Worm (Caenorhabditis elegans): ENCODE measurements around the gene F22B7.9.

The F22B7.9 gene

ce11 chrIII:8668717-8669116 is 15.0 kb upstream of the F22B7.9 start:
- TF ChIP-seq unc-55 (GFP tag; optimal IDR thresholded peaks at IDR 0.05) = peak; percentile 11
- TF ChIP-seq ceh-31 (tag; optimal IDR thresholded peaks at IDR 0.05) = no peak

ce11 chrIII:8667382-8667781 is 13.7 kb upstream of the F22B7.9 start, which contains the start of gene dpy-19:
dpy-19 (minus strand) TSS chrIII:8667482.
- no peak for TF ChIP-seq odd-2 (tag; optimal IDR thresholded peaks at IDR 0.05)
- no peak for TF ChIP-seq madf-2 (tag; optimal IDR thresholded peaks at IDR 0.05)
- TF ChIP-seq fax-1 (tag; optimal IDR thresholded peaks at IDR 0.05) = no peak
- TF ChIP-seq dve-1 (tag; optimal IDR thresholded peaks at IDR 0.05) = no peak
- TF ChIP-seq elt-4 (tag; optimal IDR thresholded peaks at IDR 0.05) = no peak
- TF ChIP-seq ref-2 (tag; optimal IDR thresholded peaks at IDR 0.05) = no peak
- TF ChIP-seq zip-5 (tag; optimal IDR thresholded peaks at IDR 0.05) = no peak
- TF ChIP-seq ama-1 (optimal IDR thresholded peaks at IDR 0.05) = no peak
- no peak for TF ChIP-seq nfya-1 (tag; optimal IDR thresholded peaks at IDR 0.05)
- no peak for TF ChIP-seq unc-42 (tag; optimal IDR thresholded peaks at IDR 0.05)
- no peak for TF ChIP-seq sdc-2 (tag; optimal IDR thresholded peaks at IDR 0.05)
- TF ChIP-seq ceh-9 (tag; optimal IDR thresholded peaks at IDR 0.05) = no peak
- no peak for TF ChIP-seq lin-11 (tag; optimal IDR thresholded peaks at IDR 0.05)

DNA sequence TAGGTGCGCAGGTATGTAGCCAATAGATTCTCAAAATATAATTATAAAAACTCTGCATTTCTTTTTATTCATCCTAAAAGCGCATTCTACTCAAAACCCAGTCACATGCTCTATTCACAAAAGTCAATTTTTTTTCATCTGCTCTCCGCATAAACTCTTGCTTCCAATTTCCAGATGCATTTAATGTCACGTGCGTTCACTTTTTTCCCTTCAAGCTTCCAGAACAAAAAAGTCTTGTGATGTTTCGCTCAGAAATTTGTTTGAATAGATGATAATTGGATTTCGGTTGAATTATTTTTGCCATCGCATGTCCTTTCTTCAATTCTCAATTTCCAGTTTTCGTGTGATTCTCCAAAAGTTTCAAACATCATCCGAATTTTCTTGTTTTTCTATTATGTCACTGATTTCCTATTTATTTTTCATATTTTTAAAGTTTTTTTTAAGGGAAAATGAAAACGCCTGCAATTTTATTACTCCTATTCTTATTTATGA is 11.2 kb upstream of the F22B7.9 start, which contains the start of gene F22B7.1:
TSS of gene F22B7.1 (plus strand) at position 442 of the 492 bp plus-strand sequence.
- no peak for TF ChIP-seq pros-1 (tag; optimal IDR thresholded peaks at IDR 0.05)
- TF ChIP-seq hlh-30 (tag; optimal IDR thresholded peaks at IDR 0.05; ENCODE audit: insufficient read depth) = peak; percentile 21

ce11 chrIII:8663143-8663542 is 9.4 kb upstream of the F22B7.9 start:
- TF ChIP-seq K09A11.1 (tag; optimal IDR thresholded peaks at IDR 0.05; ENCODE audit: insufficient read depth) (no peak), Y22D7AL.16 (tag; optimal IDR thresholded peaks at IDR 0.05) (no peak), odd-2 (tag; optimal IDR thresholded peaks at IDR 0.05) (no peak), pros-1 (tag; optimal IDR thresholded peaks at IDR 0.05) (peak; percentile 49)

ce11 chrIII:8658367-8658761 is 4.6 kb upstream of the F22B7.9 start:
- no peak for TF ChIP-seq K02D7.2 (tag; optimal IDR thresholded peaks at IDR 0.05)
- no peak for TF ChIP-seq hlh-15 (tag; optimal IDR thresholded peaks at IDR 0.05)
- TF ChIP-seq elt-2 (tag; optimal IDR thresholded peaks at IDR 0.05) = peak; percentile 69
- TF ChIP-seq ztf-16 (tag; optimal IDR thresholded peaks at IDR 0.05) = peak; percentile 10
- TF ChIP-seq ahr-1 (tag; optimal IDR thresholded peaks at IDR 0.05) = no peak
- TF ChIP-seq tbx-7 (tag; optimal IDR thresholded peaks at IDR 0.05) = no peak
- TF ChIP-seq ceh-18 (tag; optimal IDR thresholded peaks at IDR 0.05) = peak; percentile 96
- no peak for TF ChIP-seq Y22D7AL.16 (tag; optimal IDR thresholded peaks at IDR 0.05)
- no peak for TF ChIP-seq gmeb-2 (tag; optimal IDR thresholded peaks at IDR 0.05)
- peak; percentile 33 for TF ChIP-seq hlh-8 (tag; optimal IDR thresholded peaks at IDR 0.05)
- TF ChIP-seq pqm-1 (tag; optimal IDR thresholded peaks at IDR 0.05) = peak; percentile 80
- TF ChIP-seq ceh-48 (tag; optimal IDR thresholded peaks at IDR 0.05) = no peak
- peak; percentile 42 for TF ChIP-seq T23F11.4 (GFP tag; optimal IDR thresholded peaks at IDR 0.05)
- TF ChIP-seq hlh-13 (GFP tag; optimal IDR thresholded peaks at IDR 0.05) = no peak
- TF ChIP-seq sox-2 (GFP tag; IDR thresholded peaks at IDR 0.05) = no peak
- TF ChIP-seq dve-1 (tag; optimal IDR thresholded peaks at IDR 0.05) = peak; percentile 62
- TF ChIP-seq rnt-1 (tag; optimal IDR thresholded peaks at IDR 0.05) = peak; percentile 71
- TF ChIP-seq C38D4.7 (GFP tag; optimal IDR thresholded peaks at IDR 0.05) = no peak
- TF ChIP-seq K09A11.1 (tag; optimal IDR thresholded peaks at IDR 0.05; ENCODE audit: insufficient read depth) = peak; percentile 20
- no peak for TF ChIP-seq madf-2 (tag; optimal IDR thresholded peaks at IDR 0.05)
- no peak for TF ChIP-seq ceh-24 (tag; optimal IDR thresholded peaks at IDR 0.05)
- TF ChIP-seq lim-6 (tag; optimal IDR thresholded peaks at IDR 0.05) = no peak
- no peak for TF ChIP-seq pat-9 (tag; optimal IDR thresholded peaks at IDR 0.05)
- no peak for TF ChIP-seq elt-4 (tag; optimal IDR thresholded peaks at IDR 0.05)
- TF ChIP-seq ceh-31 (tag; optimal IDR thresholded peaks at IDR 0.05) = no peak
- peak; percentile 78 for TF ChIP-seq tbx-2 (tag; optimal IDR thresholded peaks at IDR 0.05)
- no peak for TF ChIP-seq unc-42 (tag; optimal IDR thresholded peaks at IDR 0.05)
- TF ChIP-seq fax-1 (tag; optimal IDR thresholded peaks at IDR 0.05) = no peak
- TF ChIP-seq ceh-30 (tag; optimal IDR thresholded peaks at IDR 0.05) = no peak
- TF ChIP-seq eyg-1 (tag; optimal IDR thresholded peaks at IDR 0.05) = no peak
- TF ChIP-seq syd-9 (tag; optimal IDR thresholded peaks at IDR 0.05) = no peak
- TF ChIP-seq hlh-30 (tag; optimal IDR thresholded peaks at IDR 0.05; ENCODE audit: insufficient read depth) = peak; percentile 33
- TF ChIP-seq unc-3 (GFP tag; conservative IDR thresholded peaks at IDR 0.05) = no peak
- no peak for TF ChIP-seq unc-3 (tag; optimal IDR thresholded peaks at IDR 0.05)

All from whole organism, late embryonic.